Fruit fly (Drosophila melanogaster): ENCODE results near the gene Wdr82.

Gene Wdr82

DNA sequence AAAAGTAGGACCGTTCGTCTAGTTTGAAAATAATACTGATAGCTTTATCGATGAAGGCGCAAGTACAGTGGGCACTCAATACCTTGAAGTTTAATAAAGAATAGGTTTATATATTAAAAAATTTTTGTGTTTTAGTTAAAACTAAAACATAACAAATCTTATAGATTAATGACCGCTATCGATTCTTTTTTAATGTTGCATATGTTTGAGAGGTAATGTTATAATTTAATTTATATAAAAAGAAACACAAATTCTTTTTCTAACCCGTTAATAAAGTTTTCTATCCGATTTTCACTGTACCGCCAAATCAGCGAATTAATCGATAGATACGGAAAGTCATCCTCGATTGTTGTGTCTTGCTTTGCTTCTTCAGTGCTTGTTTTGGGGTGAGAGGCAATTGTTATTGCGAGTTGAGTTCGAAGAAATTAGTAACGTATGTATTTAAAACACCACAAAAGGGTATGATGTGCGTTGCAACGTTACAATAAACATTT, 9.9 kb downstream of the Wdr82 start, which contains the start of the genes Dad1 and CG13384 (continued):
- TF ChIP-seq pita (GFP tag; optimal IDR thresholded peaks at IDR 0.05): no peak
- TF ChIP-seq so (GFP tag; IDR thresholded peaks at IDR 0.05): peak; percentile 78; the same call in 2 of the 3 replicates
- no peak for TF ChIP-seq Neu2 (GFP tag; optimal IDR thresholded peaks at IDR 0.05; ENCODE audit: borderline replicate concordance)
- TF ChIP-seq Dad (GFP tag; optimal IDR thresholded peaks at IDR 0.05): peak; percentile 44
- TF ChIP-seq ssp (GFP tag; IDR thresholded peaks at IDR 0.05): peak; percentile 86
- TF ChIP-seq CG16815 (GFP tag; optimal IDR thresholded peaks at IDR 0.05): peak; percentile 92
- TF ChIP-seq maf-S (GFP tag; optimal IDR thresholded peaks at IDR 0.05): peak; percentile 66
- no peak for TF ChIP-seq jumu (GFP tag; optimal IDR thresholded peaks at IDR 0.05)
- TF ChIP-seq fru (optimal IDR thresholded peaks at IDR 0.05): no peak
- peak; percentile 72 for TF ChIP-seq CG43689 (GFP tag; IDR thresholded peaks at IDR 0.05)
- peak; percentile 92 for TF ChIP-seq az2 (GFP tag; optimal IDR thresholded peaks at IDR 0.05)
- TF ChIP-seq CG5180 (GFP tag; optimal IDR thresholded peaks at IDR 0.05): peak; percentile 69
- TF ChIP-seq Max (GFP tag; optimal IDR thresholded peaks at IDR 0.05): peak; percentile 84
- peak; percentile 57 for TF ChIP-seq kay (GFP tag; optimal IDR thresholded peaks at IDR 0.05)
- TF ChIP-seq h (optimal IDR thresholded peaks at IDR 0.05): no peak
- TF ChIP-seq CG17385 (GFP tag; optimal IDR thresholded peaks at IDR 0.05): peak; percentile 92
- TF ChIP-seq CG10209 (GFP tag; optimal IDR thresholded peaks at IDR 0.05): peak; percentile 92
- TF ChIP-seq zf30C (GFP tag; optimal IDR thresholded peaks at IDR 0.05): peak; percentile 6
- TF ChIP-seq CG11093 (GFP tag; IDR thresholded peaks at IDR 0.05): peak; percentile 85
- TF ChIP-seq al (GFP tag; IDR thresholded peaks at IDR 0.05): peak; percentile 95
- TF ChIP-seq lola (GFP tag; optimal IDR thresholded peaks at IDR 0.05): peak in 1 of 3 experiments; percentile 93
- TF ChIP-seq bigmax (GFP tag; optimal IDR thresholded peaks at IDR 0.05): no peak
- TF ChIP-seq CG3407 (GFP tag; optimal IDR thresholded peaks at IDR 0.05): peak; percentile 78
- peak; percentile 58 for TF ChIP-seq dimm (GFP tag; IDR thresholded peaks at IDR 0.05)
- TF ChIP-seq bab2 (GFP tag; optimal IDR thresholded peaks at IDR 0.05): peak; percentile 63
- peak; percentile 87 for TF ChIP-seq CG10366 (GFP tag; IDR thresholded peaks at IDR 0.05)
- peak; percentile 91 for TF ChIP-seq CG11085 (GFP tag; IDR thresholded peaks at IDR 0.05)
- peak; percentile 91 for TF ChIP-seq Chrac-16 (GFP tag; optimal IDR thresholded peaks at IDR 0.05)
- peak; percentile 83 for TF ChIP-seq Bteb2 (GFP tag; optimal IDR thresholded peaks at IDR 0.05)
- TF ChIP-seq CG10431 (GFP tag; optimal IDR thresholded peaks at IDR 0.05): peak; percentile 85
- TF ChIP-seq grn (GFP tag; optimal IDR thresholded peaks at IDR 0.05): peak; percentile 46
- TF ChIP-seq stwl (tag; optimal IDR thresholded peaks at IDR 0.05): peak; percentile 79
- no peak for TF ChIP-seq ac (GFP tag; optimal IDR thresholded peaks at IDR 0.05)
- peak; percentile 52 for TF ChIP-seq mirr (GFP tag; optimal IDR thresholded peaks at IDR 0.05)
- TF ChIP-seq Bdp1 (GFP tag; optimal IDR thresholded peaks at IDR 0.05): peak; percentile 63
- peak; percentile 88 for TF ChIP-seq tio (GFP tag; optimal IDR thresholded peaks at IDR 0.05)
- TF ChIP-seq lilli (GFP tag; optimal IDR thresholded peaks at IDR 0.05): peak; percentile 91
- peak; percentile 85 for TF ChIP-seq zfh1 (GFP tag; IDR thresholded peaks at IDR 0.05)
- TF ChIP-seq Myb (GFP tag; optimal IDR thresholded peaks at IDR 0.05): peak; percentile 28
- peak; percentile 90 for TF ChIP-seq lbe (GFP tag; optimal IDR thresholded peaks at IDR 0.05)
- peak; percentile 94 for TF ChIP-seq esg (GFP tag; conservative IDR thresholded peaks at IDR 0.05)
- peak; percentile 90 for TF ChIP-seq nerfin-1 (tag; optimal IDR thresholded peaks at IDR 0.05)
- TF ChIP-seq CG6854 (GFP tag; optimal IDR thresholded peaks at IDR 0.05): peak; percentile 88
- no peak for TF ChIP-seq Hr39 (optimal IDR thresholded peaks at IDR 0.05)
- peak; percentile 78 for TF ChIP-seq CG18011 (GFP tag; optimal IDR thresholded peaks at IDR 0.05)
- peak; percentile 95 for TF ChIP-seq Xbp1 (GFP tag; optimal IDR thresholded peaks at IDR 0.05)
- TF ChIP-seq CG11723 (GFP tag; optimal IDR thresholded peaks at IDR 0.05): peak; percentile 74
- peak; percentile 82 for TF ChIP-seq Spps (tag; optimal IDR thresholded peaks at IDR 0.05)
- TF ChIP-seq gem (tag; optimal IDR thresholded peaks at IDR 0.05): peak; percentile 97
- TF ChIP-seq Nf-YB (GFP tag; optimal IDR thresholded peaks at IDR 0.05): peak; percentile 81
- TF ChIP-seq cad (GFP tag; optimal IDR thresholded peaks at IDR 0.05): no peak
- no peak for TF ChIP-seq CG9609 (GFP tag; optimal IDR thresholded peaks at IDR 0.05)

All from whole organism, embryonic.